Worm (Caenorhabditis elegans): ENCODE measurements around the gene C15H9.5.

- TF ChIP-seq nhr-12 (tag; optimal IDR thresholded peaks at IDR 0.05) (no peak), M03D4.4 (tag; optimal IDR thresholded peaks at IDR 0.05) (no peak), unc-62 (GFP tag; optimal IDR thresholded peaks at IDR 0.05) (no peak)
Measured at ce11 chrX:6065936-6066452, 27.1 kb upstream of the C15H9.5 start, which contains the start of gene ptr-4.

Data from whole organism, mixed stage, embryonic.